Fruit fly (Drosophila melanogaster) whole organism, embryonic: ENCODE data around the gene CG4025.
A peak's percentile ranks its signal among the peaks of the same experiment; 100 is the strongest.

Source experiments
- Atf-2 ChIP-seq: fragments of 200-800 bp; sonication (Bioruptor generic); optimal IDR thresholded peaks from 2 replicates; lab custom pipeline; 2016; ENCODE audit warnings: missing biosample characterization, missing genetic modification characterization
- Atf6 ChIP-seq: fragments of 200-800 bp; sonication (Bioruptor generic); IDR thresholded peaks from 2 replicates; pipeline ENCODE4 v1.3.6; 2022; ENCODE audit warnings: missing biosample characterization, missing genetic modification characterization
- BtbVII ChIP-seq: fragments of 200-800 bp; sonication (Bioruptor generic); optimal IDR thresholded peaks from 3 replicates; lab custom pipeline; 2017; ENCODE audit warnings: missing biosample characterization, mild to moderate bottlenecking, missing genetic modification characterization
- CG11093 ChIP-seq: fragments of 200-800 bp; sonication (Bioruptor generic); IDR thresholded peaks from 3 replicates; pipeline ENCODE4 v1.3.6; 2022; ENCODE audit warnings: missing biosample characterization, missing genetic modification characterization
- CG11504 ChIP-seq: fragments of 200-800 bp; sonication (Bioruptor generic); optimal IDR thresholded peaks from 3 replicates; lab custom pipeline; 2019; ENCODE audit warnings: missing biosample characterization, mild to moderate bottlenecking, missing genetic modification characterization, moderate library complexity
- CG12299 ChIP-seq: fragments of 200-800 bp; sonication (Bioruptor generic); optimal IDR thresholded peaks from 2 replicates; lab custom pipeline; 2018; ENCODE audit warnings: missing biosample characterization, mild to moderate bottlenecking, missing genetic modification characterization
- CG15073 ChIP-seq: fragments of 200-800 bp; sonication (Bioruptor generic); optimal IDR thresholded peaks from 2 replicates; lab custom pipeline; 2016; ENCODE audit warnings: missing biosample characterization, missing genetic modification characterization
- CG17612 ChIP-seq: fragments of 200-800 bp; sonication (Bioruptor generic); IDR thresholded peaks from 2 replicates; pipeline ENCODE4 v1.3.6; 2022; ENCODE audit warnings: missing biosample characterization, missing genetic modification characterization
- CG18764 ChIP-seq: fragments of 200-800 bp; sonication (Bioruptor generic); optimal IDR thresholded peaks from 3 replicates; lab custom pipeline; 2016; ENCODE audit warnings: missing biosample characterization, missing genetic modification characterization
- CG2199 ChIP-seq: fragments of 200-800 bp; sonication (Bioruptor generic); IDR thresholded peaks from 3 replicates; pipeline ENCODE4 v1.3.6; 2022; ENCODE audit warnings: missing biosample characterization, missing genetic modification characterization
- CG32767 ChIP-seq: fragments of 200-800 bp; sonication (Bioruptor generic); IDR thresholded peaks from 2 replicates; pipeline ENCODE4 v1.3.6; 2022; ENCODE audit warnings: missing biosample characterization, missing genetic modification characterization
- CG33557 ChIP-seq: fragments of 200-800 bp; sonication (Bioruptor generic); optimal IDR thresholded peaks from 2 replicates; lab custom pipeline; 2019; ENCODE audit warnings: missing biosample characterization, mild to moderate bottlenecking, missing genetic modification characterization, moderate library complexity
- CG34376 ChIP-seq: fragments of 200-800 bp; sonication (Bioruptor generic); optimal IDR thresholded peaks from 2 replicates; lab custom pipeline; 2018; ENCODE audit warnings: missing biosample characterization, mild to moderate bottlenecking, missing genetic modification characterization
- CG7357 ChIP-seq: fragments of 200-800 bp; sonication (Bioruptor generic); IDR thresholded peaks from 3 replicates; pipeline ENCODE4 v1.3.6; 2022; ENCODE audit warnings: missing biosample characterization, missing genetic modification characterization
- CG8089 ChIP-seq: fragments of 200-800 bp; sonication (Bioruptor generic); optimal IDR thresholded peaks from 3 replicates; lab custom pipeline; 2016; ENCODE audit warnings: missing biosample characterization, missing genetic modification characterization
- CG9609 ChIP-seq: fragments of 200-800 bp; sonication (Bioruptor generic); optimal IDR thresholded peaks from 3 replicates; lab custom pipeline; 2016; ENCODE audit warnings: missing biosample characterization, missing genetic modification characterization
- CG9797 ChIP-seq: fragments of 200-800 bp; sonication (Bioruptor generic); optimal IDR thresholded peaks from 3 replicates; lab custom pipeline; 2018; ENCODE audit warnings: missing biosample characterization, mild to moderate bottlenecking, missing genetic modification characterization
- Chrac-16 ChIP-seq: fragments of 200-800 bp; sonication (Bioruptor generic); optimal IDR thresholded peaks from 3 replicates; lab custom pipeline; 2016; ENCODE audit warnings: missing biosample characterization, missing genetic modification characterization
- Doc2 ChIP-seq: fragments of 200-800 bp; sonication (Bioruptor generic); IDR thresholded peaks from 2 replicates; pipeline ENCODE4 v1.3.6; 2022; ENCODE audit warnings: missing biosample characterization, missing genetic modification characterization
- Dref ChIP-seq: fragments of 200-800 bp; sonication (Bioruptor generic); IDR thresholded peaks from 2 replicates; pipeline ENCODE4 v1.3.6; 2022; ENCODE audit warnings: missing biosample characterization, missing genetic modification characterization
- Ets65A ChIP-seq: fragments of 200-800 bp; sonication (Bioruptor generic); peaks from one replicate; lab custom pipeline; 2016; ENCODE audit warnings: missing biosample characterization, missing genetic modification characterization
- GATAe ChIP-seq: fragments of 200-800 bp; sonication (Bioruptor generic); conservative IDR thresholded peaks from 2 replicates; pipeline ENCODE4 v1.3.6; 2022; ENCODE audit warnings: missing biosample characterization, missing genetic modification characterization
- HHEX ChIP-seq: fragments of 200-800 bp; sonication (Bioruptor generic); optimal IDR thresholded peaks from 3 replicates; lab custom pipeline; 2017; ENCODE audit warnings: missing biosample characterization, mild to moderate bottlenecking, missing genetic modification characterization, missing genetic modification reagents
- Hey ChIP-seq: fragments of 200-800 bp; sonication (Bioruptor generic); optimal IDR thresholded peaks from 3 replicates; lab custom pipeline; 2018; ENCODE audit warnings: missing biosample characterization, mild to moderate bottlenecking, missing genetic modification characterization
- Med ChIP-seq: fragments of 200-800 bp; sonication (Bioruptor generic); peaks from one replicate; lab custom pipeline; 2016; ENCODE audit warnings: missing biosample characterization, missing genetic modification characterization, mild to moderate bottlenecking, inconsistent platforms, moderate library complexity
- NC2α ChIP-seq: fragments of 200-800 bp; sonication (Bioruptor generic); optimal IDR thresholded peaks from 2 replicates; lab custom pipeline; 2016; ENCODE audit warnings: missing biosample characterization, missing genetic modification characterization
- Nf-YB ChIP-seq: fragments of 200-800 bp; sonication (Bioruptor generic); optimal IDR thresholded peaks from 3 replicates; lab custom pipeline; 2019; ENCODE audit warnings: missing biosample characterization, mild to moderate bottlenecking, missing genetic modification characterization, moderate library complexity
- Pdp1 ChIP-seq, 2 experiments: fragments of 200-800 bp; sonication (Bioruptor generic); optimal IDR thresholded peaks; 3 replicates each; lab custom pipeline; 2016; ENCODE audit warnings: missing biosample characterization in 2 of 2, missing genetic modification characterization in 2 of 2, mild to moderate bottlenecking in 1 of 2, moderate library complexity in 1 of 2
- Ptx1 ChIP-seq: fragments of 200-800 bp; sonication (Bioruptor generic); IDR thresholded peaks from 2 replicates; pipeline ENCODE4 v1.3.6; 2022; ENCODE audit warnings: missing biosample characterization, missing genetic modification characterization
- Side ChIP-seq: fragments of 200-800 bp; sonication (Bioruptor generic); optimal IDR thresholded peaks from 2 replicates; lab custom pipeline; 2016; ENCODE audit warnings: missing biosample characterization, missing genetic modification characterization
- Ssrp ChIP-seq: fragments of 200-800 bp; sonication (Bioruptor generic); optimal IDR thresholded peaks from 2 replicates; lab custom pipeline; 2018; ENCODE audit warnings: missing biosample characterization, mild to moderate bottlenecking, missing genetic modification characterization, moderate library complexity
- aop ChIP-seq: fragments of 200-800 bp; sonication (Bioruptor generic); IDR thresholded peaks from 2 replicates; pipeline ENCODE4 v1.3.6; 2022; ENCODE audit warnings: missing biosample characterization, missing genetic modification characterization
- ap ChIP-seq: fragments of 200-800 bp; sonication (Bioruptor generic); IDR thresholded peaks from 2 replicates; pipeline ENCODE4 v1.3.6; 2022; ENCODE audit warnings: missing biosample characterization, missing genetic modification characterization
- ase ChIP-seq: fragments of 200-800 bp; sonication (Bioruptor generic); IDR thresholded peaks from 3 replicates; pipeline ENCODE4 v1.3.6; 2022; ENCODE audit warnings: missing biosample characterization, missing genetic modification characterization
- cg ChIP-seq: fragments of 200-800 bp; sonication (Bioruptor generic); optimal IDR thresholded peaks from 3 replicates; lab custom pipeline; 2019; ENCODE audit warnings: missing biosample characterization, mild to moderate bottlenecking, missing genetic modification characterization, moderate library complexity
- cwo ChIP-seq: fragments of 200-800 bp; sonication (Bioruptor generic); optimal IDR thresholded peaks from 3 replicates; lab custom pipeline; 2017; ENCODE audit warnings: missing biosample characterization, missing genetic modification characterization, mild to moderate bottlenecking, moderate library complexity, missing genetic modification reagents
- exex ChIP-seq: fragments of 200-800 bp; sonication (Bioruptor generic); optimal IDR thresholded peaks from 4 replicates; lab custom pipeline; 2018; ENCODE audit warnings: missing biosample characterization, mild to moderate bottlenecking, missing genetic modification characterization, moderate library complexity
- ftz-f1 ChIP-seq: fragments of 200-800 bp; sonication (Bioruptor generic); optimal IDR thresholded peaks from 2 replicates; lab custom pipeline; 2016; ENCODE audit warnings: missing biosample characterization, missing genetic modification characterization
- gfzf ChIP-seq: fragments of 200-800 bp; sonication (Bioruptor generic); optimal IDR thresholded peaks from 2 replicates; lab custom pipeline; 2016; ENCODE audit warnings: missing biosample characterization, mild to moderate bottlenecking, missing genetic modification characterization, moderate library complexity
- pnt ChIP-seq: fragments of 200-800 bp; sonication (Bioruptor generic); optimal IDR thresholded peaks from 3 replicates; lab custom pipeline; 2016; ENCODE audit warnings: missing biosample characterization, missing genetic modification characterization
- sc ChIP-seq, 3 experiments: fragments of >200 bp in 2 of 3; fragments of 200-800 bp in 1 of 3; sonication (Bioruptor generic) in 1 of 3; optimal IDR thresholded peaks; 2 replicates in 2 of 3; 3 replicates in 1 of 3; lab custom pipeline; 2017; ENCODE audit warnings: mild to moderate bottlenecking in 1 of 3, missing biosample characterization in 1 of 3, missing genetic modification characterization in 1 of 3, missing genetic modification reagents in 1 of 3
- sens ChIP-seq: fragments of 200-800 bp; sonication (Bioruptor generic); peaks from one replicate; lab custom pipeline; 2016; ENCODE audit warnings: missing biosample characterization, missing genetic modification characterization
- tap ChIP-seq: fragments of 200-800 bp; optimal IDR thresholded peaks from 3 replicates; lab custom pipeline; 2019; ENCODE audit warnings: missing biosample characterization, mild to moderate bottlenecking, missing genetic modification characterization, moderate library complexity
- tll ChIP-seq, 2 experiments: fragments of 200-800 bp in 1 of 2; fragments of >200 bp in 1 of 2; sonication (Bioruptor generic) in 1 of 2; optimal IDR thresholded peaks; 2 replicates each; lab custom pipeline; 2017 to 2019; ENCODE audit warnings: missing biosample characterization in 2 of 2, missing genetic modification characterization in 2 of 2, mild to moderate bottlenecking in 1 of 2, moderate library complexity in 1 of 2
- ttk ChIP-seq: fragments of 200-800 bp; sonication (Bioruptor generic); IDR thresholded peaks from 2 replicates; pipeline ENCODE4 v2.1.2; 2022; ENCODE audit warnings: missing biosample characterization, missing genetic modification characterization
- vvl ChIP-seq: fragments of 200-800 bp; sonication (Bioruptor generic); IDR thresholded peaks from 2 replicates; pipeline ENCODE4 v1.3.6; 2022; ENCODE audit warnings: missing biosample characterization, missing genetic modification characterization
- zf30C ChIP-seq: fragments of 200-800 bp; sonication (Bioruptor generic); optimal IDR thresholded peaks from 3 replicates; lab custom pipeline; 2018; ENCODE audit warnings: missing biosample characterization, mild to moderate bottlenecking, missing genetic modification characterization

CG4025 gene

DNA sequence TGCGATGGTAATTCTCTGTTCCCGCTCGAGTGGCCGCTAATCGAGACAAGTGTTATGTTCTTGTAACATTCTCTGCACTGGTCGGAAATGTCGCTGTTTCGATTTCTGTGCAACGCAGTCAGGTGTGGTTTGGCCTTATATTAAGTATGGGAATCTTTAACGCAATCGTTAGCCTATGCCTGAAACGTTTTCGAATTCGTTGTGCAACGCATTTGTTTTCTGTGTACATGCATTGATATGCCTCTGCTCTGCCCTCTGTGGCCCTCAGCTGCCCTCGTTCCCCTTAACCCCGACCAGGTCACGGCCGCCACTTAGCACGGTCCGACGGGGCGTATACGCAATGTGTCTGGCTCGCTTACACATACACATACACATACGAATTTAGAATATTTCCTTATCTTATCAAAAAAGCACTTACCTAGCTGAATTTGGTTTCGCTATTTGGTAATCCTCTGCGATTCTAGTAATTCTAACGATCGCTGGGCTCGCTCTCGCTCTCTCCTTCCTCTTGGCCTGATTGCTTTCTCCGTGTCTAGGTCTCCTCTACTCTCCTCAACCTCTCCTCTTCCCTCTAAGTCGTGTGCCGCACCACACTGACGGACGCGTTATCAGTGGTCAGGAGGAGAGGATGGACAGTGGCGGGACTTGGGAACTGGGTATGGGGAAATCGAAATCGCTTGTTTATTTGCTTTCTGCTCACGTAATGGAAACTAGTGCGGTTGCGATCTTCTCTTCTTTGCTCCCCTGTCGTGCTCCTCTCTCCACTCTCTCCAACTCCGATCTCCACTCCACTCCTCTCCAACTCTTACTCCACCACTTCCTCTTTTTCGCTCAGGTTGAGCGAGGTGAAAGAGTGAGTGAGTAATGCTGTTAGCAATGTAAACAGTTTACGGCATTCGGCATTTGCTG, 27.7 kb upstream of the CG4025 start (continued):
- peak; percentile 80 for TF ChIP-seq exex
- TF ChIP-seq Med (GFP tag; lab: Kevin White, UChicago) = peak; percentile 30
- no peak for TF ChIP-seq CG11504 (tag; lab: Kevin White, UChicago)
- no peak for TF ChIP-seq vvl (GFP tag; lab: Robert Waterston, UW)
- TF ChIP-seq Side = no peak
- TF ChIP-seq Atf6 (GFP tag; lab: Robert Waterston, UW) = no peak
- no peak for TF ChIP-seq CG9609
- TF ChIP-seq Ssrp (tag; lab: Kevin White, UChicago) = no peak
- TF ChIP-seq ftz-f1 (GFP tag; lab: Kevin White, UChicago) = peak; percentile 72
- no peak for TF ChIP-seq CG18764 (GFP tag; lab: Kevin White, UChicago)
- TF ChIP-seq CG2199 (GFP tag; lab: Robert Waterston, UW) = no peak
- peak; percentile 71 for TF ChIP-seq sens
- TF ChIP-seq GATAe (GFP tag; lab: Robert Waterston, UW) = 0 out of 2 replicates have a peak, but pooled peaks have one; percentile 25
- TF ChIP-seq zf30C (GFP tag; lab: Kevin White, UChicago) = no peak
- no peak for TF ChIP-seq ttk (GFP tag; lab: Robert Waterston, UW)
- peak; percentile 76 for TF ChIP-seq Ets65A (GFP tag; lab: Kevin White, UChicago)
- TF ChIP-seq CG8089 (GFP tag; lab: Kevin White, UChicago) = no peak
- TF ChIP-seq Chrac-16 (GFP tag; lab: Kevin White, UChicago) = no peak
- no peak for TF ChIP-seq CG9797 (GFP tag; lab: Kevin White, UChicago)
- no peak for TF ChIP-seq CG17612 (GFP tag; lab: Robert Waterston, UW)
- no peak for TF ChIP-seq Atf-2
- TF ChIP-seq cg = peak; percentile 32
- TF ChIP-seq HHEX (GFP tag; lab: Kevin White, UChicago) = peak; percentile 2
- no peak for TF ChIP-seq Ptx1 (GFP tag; lab: Robert Waterston, UW)
- no peak for TF ChIP-seq NC2α (GFP tag; lab: Kevin White, UChicago)
- TF ChIP-seq cwo (GFP tag; lab: Kevin White, UChicago) = peak; percentile 37
- TF ChIP-seq CG34376 (GFP tag; lab: Kevin White, UChicago) = peak; percentile 11
- TF ChIP-seq CG32767 (GFP tag; lab: Robert Waterston, UW) = no peak
- TF ChIP-seq Dref (GFP tag; lab: Robert Waterston, UW) = 0 out of 2 replicates have a peak, but pooled peaks have one; percentile 10
- peak in 1 of 2 experiments; percentile 67 for TF ChIP-seq Pdp1 (GFP tag; optimal IDR thresholded peaks at IDR 0.05; lab: Kevin White, UChicago)
- no peak for TF ChIP-seq tap (tag; lab: Kevin White, UChicago)

dm6 chrX:2050070-2050899, 26.5 kb upstream of the CG4025 start, which contains the start of gene moody:
TSS of gene moody (minus strand) at chrX:2050120.
- peak; percentile 86 for TF ChIP-seq CG33557 (GFP tag; lab: Kevin White, UChicago)
- peak; percentile 99 for TF ChIP-seq vvl (GFP tag; lab: Robert Waterston, UW)
- peak; percentile 96 for TF ChIP-seq Hey
- TF ChIP-seq ap (GFP tag; lab: Robert Waterston, UW) = peak; percentile 97
- TF ChIP-seq aop = peak; percentile 96
- TF ChIP-seq pnt (GFP tag; lab: Kevin White, UChicago) = peak; percentile 97
- TF ChIP-seq CG11093 (GFP tag; lab: Robert Waterston, UW) = peak; percentile 97
- TF ChIP-seq CG7357 (GFP tag; lab: Robert Waterston, UW) = peak; percentile 87
- TF ChIP-seq tll (GFP tag; optimal IDR thresholded peaks at IDR 0.05; lab: Kevin White, UChicago) = no peak
- TF ChIP-seq gfzf (GFP tag; lab: Kevin White, UChicago) = peak; percentile 24
- no peak for TF ChIP-seq sc (optimal IDR thresholded peaks at IDR 0.05; lab: Kevin White, UChicago)
- TF ChIP-seq sc (GFP tag; optimal IDR thresholded peaks at IDR 0.05; lab: Kevin White, UChicago) = peak; percentile 83
- TF ChIP-seq CG12299 (tag; lab: Kevin White, UChicago) = peak; percentile 94
- peak; percentile 97 for TF ChIP-seq BtbVII (GFP tag; lab: Kevin White, UChicago)
- TF ChIP-seq CG15073 (GFP tag; lab: Kevin White, UChicago) = peak; percentile 69
- TF ChIP-seq Doc2 (GFP tag; lab: Robert Waterston, UW) = peak; percentile 92
- peak; percentile 98 for TF ChIP-seq ase (GFP tag; lab: Robert Waterston, UW)
- TF ChIP-seq Nf-YB = peak; percentile 78
